Worm (Caenorhabditis elegans) whole organism, midembryonic: ENCODE data around the gene Y75B12B.3.

Experiments
- flt-1 ChIP-seq: fragments of 200-800 bp; sonication (Bioruptor generic); IDR thresholded peaks from 2 replicates; pipeline ENCODE4 v1.3.6; 2022; ENCODE audit warnings: missing genetic modification characterization, missing compliant biosample characterization
- klf-2 ChIP-seq: fragments of 200-800 bp; sonication (Bioruptor generic); conservative IDR thresholded peaks from 2 replicates; pipeline ENCODE4 v1.3.6; 2022; ENCODE audit warnings: missing genetic modification reagents, missing genetic modification characterization, missing compliant biosample characterization

DNA sequence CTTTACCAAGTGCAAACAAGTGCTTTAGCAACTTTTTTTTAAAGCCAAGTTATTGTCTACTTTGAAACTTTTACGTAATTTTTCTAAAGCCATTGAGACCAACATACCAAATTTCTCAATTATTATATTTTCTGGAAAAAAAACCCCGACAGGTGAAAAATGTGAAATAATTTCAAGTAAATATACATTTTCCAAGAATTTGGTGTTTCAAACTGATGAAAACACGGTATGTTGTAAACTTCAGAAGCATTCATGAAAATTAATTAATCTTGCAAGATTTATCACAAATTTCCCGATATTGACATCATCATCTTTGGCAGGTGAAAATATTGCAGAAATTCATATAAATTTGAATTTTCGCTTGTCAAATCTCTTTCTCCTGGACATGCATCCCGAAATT, 23.4 kb downstream of the Y75B12B.3 start, which contains the start of gene srz-11:
- no peak for TF ChIP-seq klf-2 (GFP tag; lab: Robert Waterston, UW)
- TF ChIP-seq flt-1 (GFP tag; lab: Robert Waterston, UW), result no peak
